Worm (Caenorhabditis elegans) whole organism, mixed stage, embryonic: Measurements from ENCODE around the gene T05E12.9.

Experiments used
- M03D4.4 ChIP-seq: sonication (generic microtip); optimal IDR thresholded peaks from 2 replicates; lab custom pipeline; 2017; ENCODE audit warnings: mild to moderate bottlenecking, missing genetic modification characterization, missing compliant biosample characterization
- bed-3 ChIP-seq: fragments of 200-800 bp; sonication (Bioruptor generic); optimal IDR thresholded peaks from 3 replicates; lab custom pipeline; 2018; ENCODE audit warnings: mild to moderate bottlenecking, missing genetic modification characterization, moderate library complexity, missing compliant biosample characterization
- blmp-1 ChIP-seq: fragments of 150-350 bp; optimal IDR thresholded peaks from 2 replicates; lab custom pipeline; 2014; ENCODE audit warnings: missing biosample characterization, missing genetic modification characterization
- ceh-39 ChIP-seq: fragments of 150-350 bp; optimal IDR thresholded peaks from 2 replicates; lab custom pipeline; 2014; ENCODE audit warnings: missing biosample characterization, missing genetic modification characterization
- ceh-43 ChIP-seq: fragments of 200-800 bp; sonication (Bioruptor generic); optimal IDR thresholded peaks from 2 replicates; lab custom pipeline; 2018; ENCODE audit warnings: mild to moderate bottlenecking, missing genetic modification characterization, moderate library complexity, missing compliant biosample characterization
- ceh-83 ChIP-seq: fragments of 200-800 bp; sonication (Bioruptor generic); optimal IDR thresholded peaks from 2 replicates; lab custom pipeline; 2018; ENCODE audit warnings: mild to moderate bottlenecking, missing genetic modification characterization, missing compliant biosample characterization
- ces-1 ChIP-seq: fragments of 150-350 bp; optimal IDR thresholded peaks from 2 replicates; lab custom pipeline; 2014; ENCODE audit warnings: missing biosample characterization, missing genetic modification reagents, missing genetic modification characterization
- cnd-1 ChIP-seq: fragments of 200-800 bp; sonication (Bioruptor generic); optimal IDR thresholded peaks from 2 replicates; lab custom pipeline; 2018; ENCODE audit warnings: mild to moderate bottlenecking, missing genetic modification characterization, missing compliant biosample characterization
- drap-1 ChIP-seq: fragments of 200-800 bp; sonication (Bioruptor generic); optimal IDR thresholded peaks from 3 replicates; lab custom pipeline; 2018; ENCODE audit warnings: mild to moderate bottlenecking, missing genetic modification characterization, missing compliant biosample characterization
- elt-3 ChIP-seq: fragments of 150-350 bp; optimal IDR thresholded peaks from 2 replicates; lab custom pipeline; 2014; ENCODE audit warnings: missing biosample characterization, missing genetic modification characterization
- flh-1 ChIP-seq: fragments of 200-800 bp; sonication (Bioruptor generic); optimal IDR thresholded peaks from 2 replicates; lab custom pipeline; 2018; ENCODE audit warnings: mild to moderate bottlenecking, missing genetic modification characterization, moderate library complexity, missing compliant biosample characterization
- ham-2 ChIP-seq: fragments of 200-800 bp; sonication (Bioruptor generic); optimal IDR thresholded peaks from 2 replicates; lab custom pipeline; 2018; ENCODE audit warnings: mild to moderate bottlenecking, missing genetic modification characterization, missing compliant biosample characterization
- lin-13 ChIP-seq: fragments of 150-350 bp; optimal IDR thresholded peaks from 2 replicates; lab custom pipeline; 2014; ENCODE audit warnings: missing biosample characterization, missing genetic modification characterization
- lin-32 ChIP-seq: fragments of 200-800 bp; sonication (Bioruptor generic); optimal IDR thresholded peaks from 2 replicates; lab custom pipeline; 2018; ENCODE audit warnings: mild to moderate bottlenecking, missing genetic modification characterization, missing compliant biosample characterization
- lsy-2 ChIP-seq: fragments of 150-350 bp; optimal IDR thresholded peaks from 2 replicates; lab custom pipeline; 2014; ENCODE audit warnings: missing biosample characterization, missing genetic modification characterization
- mab-5 ChIP-seq: fragments of 150-350 bp; optimal IDR thresholded peaks from 2 replicates; lab custom pipeline; 2014; ENCODE audit warnings: missing biosample characterization, missing genetic modification characterization
- mep-1 ChIP-seq: fragments of 150-350 bp; optimal IDR thresholded peaks from 2 replicates; lab custom pipeline; 2017; ENCODE audit warnings: missing biosample characterization, missing genetic modification reagents, missing genetic modification characterization, inconsistent platforms
- nhr-12 ChIP-seq: fragments of 150-350 bp; optimal IDR thresholded peaks from 2 replicates; lab custom pipeline; 2014; ENCODE audit warnings: missing biosample characterization, missing genetic modification characterization
- nhr-2 ChIP-seq: fragments of 150-350 bp; optimal IDR thresholded peaks from 2 replicates; lab custom pipeline; 2014; ENCODE audit warnings: missing biosample characterization, missing genetic modification characterization
- nhr-237 ChIP-seq: fragments of 150-350 bp; optimal IDR thresholded peaks from 2 replicates; lab custom pipeline; 2014; ENCODE audit warnings: missing biosample characterization, missing genetic modification characterization
- nhr-28 ChIP-seq: fragments of 150-350 bp; optimal IDR thresholded peaks from 2 replicates; lab custom pipeline; 2014; ENCODE audit warnings: missing biosample characterization, missing genetic modification characterization
- nhr-76 ChIP-seq: sonication (generic microtip); optimal IDR thresholded peaks from 2 replicates; lab custom pipeline; 2017; ENCODE audit warnings: missing biosample characterization, missing genetic modification characterization
- pha-4 ChIP-seq: fragments of 150-350 bp; optimal IDR thresholded peaks from 2 replicates; lab custom pipeline; 2018; ENCODE audit warnings: missing biosample characterization, missing genetic modification reagents, missing genetic modification characterization
- sem-2 ChIP-seq: fragments of 200-800 bp; sonication (Bioruptor generic); optimal IDR thresholded peaks from 2 replicates; lab custom pipeline; 2018; ENCODE audit warnings: mild to moderate bottlenecking, missing genetic modification characterization, missing compliant biosample characterization
- snpc-4 ChIP-seq: fragments of 150-350 bp; optimal IDR thresholded peaks from 2 replicates; lab custom pipeline; 2014; ENCODE audit warnings: missing biosample characterization, missing genetic modification characterization
- sptf-1 ChIP-seq: sonication (generic microtip); optimal IDR thresholded peaks from 2 replicates; lab custom pipeline; 2017; ENCODE audit warnings: mild to moderate bottlenecking, missing genetic modification characterization, moderate library complexity, missing compliant biosample characterization
- unc-120 ChIP-seq: sonication (generic microtip); optimal IDR thresholded peaks from 2 replicates; lab custom pipeline; 2017; ENCODE audit warnings: missing genetic modification characterization, missing compliant biosample characterization; ENCODE audit not compliant: poor library complexity, severe bottlenecking
- unc-39 ChIP-seq: fragments of 150-350 bp; optimal IDR thresholded peaks from 2 replicates; lab custom pipeline; 2014; ENCODE audit warnings: missing biosample characterization, missing genetic modification characterization
- unc-62 ChIP-seq: fragments of 150-350 bp; optimal IDR thresholded peaks from 2 replicates; lab custom pipeline; 2014; ENCODE audit warnings: missing biosample characterization, missing genetic modification reagents, missing genetic modification characterization
- zip-8 ChIP-seq: fragments of 150-350 bp; optimal IDR thresholded peaks from 2 replicates; lab custom pipeline; 2014; ENCODE audit warnings: missing biosample characterization, missing genetic modification characterization
- ztf-11 ChIP-seq: fragments of 150-350 bp; optimal IDR thresholded peaks from 2 replicates; lab custom pipeline; 2014; ENCODE audit warnings: missing biosample characterization, missing genetic modification characterization

The T05E12.9 gene

DNA sequence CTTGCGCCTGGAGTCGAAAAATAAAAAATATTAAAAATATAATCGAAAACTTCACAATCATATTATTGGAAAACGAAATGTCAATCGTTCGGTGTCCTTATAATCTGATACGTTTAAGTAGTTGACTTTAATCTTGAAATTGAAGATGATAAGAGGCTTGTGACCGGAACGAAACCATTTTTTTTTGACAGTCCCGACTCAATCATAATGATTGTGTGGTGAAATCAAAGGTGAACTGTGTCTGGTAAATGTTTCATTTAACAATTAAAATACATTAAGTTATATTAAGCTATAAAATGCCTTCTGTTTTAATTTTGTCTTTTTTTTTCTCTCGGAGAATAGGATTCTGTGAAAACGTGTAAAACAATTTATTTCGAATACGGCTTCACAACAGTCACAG, 4.7 kb downstream of the T05E12.9 start, which contains the start of gene T05E12.3:
Gene T05E12.3, minus strand, starts transcription at position 101 of the 400 bp plus-strand sequence.
- TF ChIP-seq lsy-2 (tag; lab: Kevin White, UChicago), result no peak
- no peak for TF ChIP-seq ztf-11 (tag; lab: Kevin White, UChicago)
- no peak for TF ChIP-seq nhr-237 (tag; lab: Kevin White, UChicago)
- TF ChIP-seq sem-2 (GFP tag; lab: Kevin White, UChicago), result no peak
- no peak for TF ChIP-seq nhr-76

DNA sequence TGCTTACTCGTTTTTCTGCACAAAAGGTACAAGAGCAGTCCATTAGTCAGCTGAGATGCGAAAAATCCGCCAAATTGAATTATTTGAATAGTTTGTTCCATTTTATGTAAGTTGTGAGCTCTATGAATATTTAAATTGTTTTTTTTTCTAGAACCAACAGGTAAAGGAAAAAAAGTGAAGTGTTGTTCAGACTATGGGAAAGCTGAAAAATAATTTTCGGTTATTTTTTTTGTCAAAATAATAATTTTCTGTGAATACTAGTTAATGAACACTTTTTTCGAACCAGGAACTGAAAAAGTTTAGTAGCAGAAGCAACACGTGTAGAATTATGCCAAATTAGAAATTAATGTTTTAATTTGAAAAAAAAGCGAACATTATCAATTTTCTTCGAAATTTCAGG, 6.7 kb downstream of the T05E12.9 start, which contains the start of gene str-125:
Gene str-125, minus strand, starts transcription at position 101 of the 400 bp plus-strand sequence.
- TF ChIP-seq unc-39 (tag; lab: Kevin White, UChicago) (no peak), ham-2 (GFP tag; lab: Kevin White, UChicago) (no peak), nhr-28 (tag; lab: Kevin White, UChicago) (no peak), flh-1 (GFP tag; lab: Kevin White, UChicago) (no peak), ceh-39 (no peak), sem-2 (GFP tag; lab: Kevin White, UChicago) (no peak), unc-62 (GFP tag; lab: Kevin White, UChicago) (no peak), M03D4.4 (tag; lab: Kevin White, UChicago) (no peak), sptf-1 (tag; lab: Kevin White, UChicago) (no peak), mab-5 (no peak), cnd-1 (no peak), drap-1 (no peak), ces-1 (GFP tag; lab: Kevin White, UChicago) (no peak), nhr-76 (no peak), ztf-11 (tag; lab: Kevin White, UChicago) (no peak), nhr-2 (tag; lab: Kevin White, UChicago) (no peak), ceh-43 (GFP tag; lab: Kevin White, UChicago) (no peak)

DNA sequence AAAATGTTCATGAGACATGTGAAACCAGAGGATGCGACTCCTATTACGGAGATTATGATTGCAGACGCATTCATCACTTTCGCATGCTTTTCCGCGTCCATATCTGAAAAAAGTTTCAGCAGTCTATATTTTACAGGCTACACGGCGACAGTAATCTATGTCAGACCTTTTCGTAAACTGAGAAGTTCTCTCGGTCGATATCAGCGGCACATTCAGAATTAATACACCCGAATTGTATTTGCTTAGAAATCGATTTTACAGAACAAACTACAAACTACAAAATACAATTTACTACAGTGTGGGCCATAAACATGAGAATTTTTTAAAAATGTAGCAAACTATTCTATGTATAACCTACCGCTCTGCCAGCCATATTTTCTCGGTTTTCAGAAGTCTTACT, 11.0 kb downstream of the T05E12.9 start, which contains the start of gene srbc-14:
Gene srbc-14, minus strand, starts transcription at position 101 of the 400 bp plus-strand sequence.
- TF ChIP-seq ceh-83 (GFP tag; lab: Kevin White, UChicago) (no peak), ces-1 (GFP tag; lab: Kevin White, UChicago) (no peak), nhr-12 (tag; lab: Kevin White, UChicago) (no peak), bed-3 (no peak), sptf-1 (tag; lab: Kevin White, UChicago) (no peak), snpc-4 (no peak), nhr-76 (no peak), unc-120 (tag; lab: Kevin White, UChicago) (no peak)
- TF ChIP-seq, all 35 proteins: peak for 0

DNA sequence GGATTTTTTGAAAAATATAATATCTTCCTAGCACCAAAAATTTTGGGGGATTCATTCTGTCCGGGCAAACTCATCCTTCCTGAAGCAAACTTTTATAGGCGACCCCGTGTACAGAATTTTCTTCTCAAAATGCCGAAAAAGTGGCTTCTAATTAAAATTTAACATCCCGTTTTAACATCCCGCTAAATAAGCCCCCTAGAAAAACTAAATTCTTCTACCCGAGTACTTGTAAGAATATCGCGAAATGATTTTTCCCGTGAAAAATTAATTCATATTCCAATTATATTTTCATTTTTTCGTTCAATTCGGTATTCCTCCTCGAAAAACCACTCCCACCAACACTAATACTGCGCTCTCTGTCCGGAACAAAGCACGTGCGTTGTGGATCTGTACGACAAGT, 13.8 kb downstream of the T05E12.9 start, which contains the start of gene T05E12.8:
Gene T05E12.8, plus strand, starts transcription at position 301 of the 400 bp plus-strand sequence.
- TF ChIP-seq blmp-1 (no peak), ceh-83 (GFP tag; lab: Kevin White, UChicago) (no peak)

DNA sequence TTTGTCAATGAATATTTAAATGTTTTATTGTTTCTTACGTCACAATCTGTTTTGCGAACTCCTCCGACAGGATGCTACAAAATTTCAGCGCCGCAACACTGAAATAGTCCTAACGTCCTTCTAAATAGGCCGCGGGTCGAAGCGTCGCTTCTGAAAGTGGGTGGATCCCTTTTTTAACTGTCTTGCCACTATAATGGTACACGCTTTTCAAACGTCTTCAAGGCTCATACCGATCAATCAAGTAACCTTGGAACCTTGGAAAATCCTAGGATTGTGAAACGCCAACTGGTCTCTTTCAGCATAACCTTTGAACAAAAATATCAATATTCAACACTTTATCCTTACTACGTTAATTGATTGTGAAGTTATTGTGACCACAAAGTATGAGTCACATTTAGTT, 16.0 kb downstream of the T05E12.9 start:
- TF ChIP-seq lsy-2 (tag; lab: Kevin White, UChicago), result no peak
- TF ChIP-seq flh-1 (GFP tag; lab: Kevin White, UChicago), result no peak
- TF ChIP-seq mep-1, result no peak
- no peak for TF ChIP-seq nhr-12 (tag; lab: Kevin White, UChicago)
- TF ChIP-seq lin-13 (tag; lab: Kevin White, UChicago), result no peak
- TF ChIP-seq bed-3, result no peak
- TF ChIP-seq zip-8 (tag; lab: Kevin White, UChicago), result no peak
- TF ChIP-seq elt-3 (tag; lab: Kevin White, UChicago), result no peak
- no peak for TF ChIP-seq unc-62 (GFP tag; lab: Kevin White, UChicago)
- TF ChIP-seq unc-120 (tag; lab: Kevin White, UChicago), result no peak
- TF ChIP-seq pha-4 (tag; lab: Kevin White, UChicago), result no peak
- TF ChIP-seq ztf-11 (tag; lab: Kevin White, UChicago), result no peak

DNA sequence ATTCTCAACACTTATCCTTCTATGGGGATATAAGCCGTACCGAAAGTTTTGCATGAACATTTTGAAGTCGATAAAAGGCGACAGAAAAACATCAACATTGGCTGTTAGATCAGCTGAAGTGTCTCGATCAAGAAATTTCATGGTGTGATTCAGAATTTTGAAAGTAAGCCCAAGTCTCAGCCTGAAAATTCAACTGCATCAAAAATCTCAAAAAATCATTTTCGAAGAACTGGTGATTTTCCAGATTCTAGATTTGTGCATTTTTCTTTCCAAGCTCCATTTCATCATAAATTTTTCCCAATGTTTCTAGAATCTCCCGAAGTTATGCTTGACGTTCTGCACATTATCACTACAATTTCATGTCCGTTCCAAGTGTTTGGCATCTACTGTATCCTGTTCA, 17.9 kb downstream of the T05E12.9 start, which contains the start of gene srh-255:
Gene srh-255, plus strand, starts transcription at position 301 of the 400 bp plus-strand sequence.
- TF ChIP-seq mep-1 (no peak), sem-2 (GFP tag; lab: Kevin White, UChicago) (no peak), snpc-4 (no peak), elt-3 (tag; lab: Kevin White, UChicago) (no peak), mab-5 (no peak), lin-32 (GFP tag; lab: Kevin White, UChicago) (no peak), unc-120 (tag; lab: Kevin White, UChicago) (no peak), cnd-1 (no peak)
